Worm (Caenorhabditis elegans) whole organism, late embryonic: Measurements from ENCODE around the gene F35G2.5.

Experiments
- C38D4.7 ChIP-seq: fragments of 200-800 bp; sonication (Bioruptor generic); optimal IDR thresholded peaks from 2 replicates; lab custom pipeline; 2018; ENCODE audit warnings: mild to moderate bottlenecking, missing genetic modification characterization, moderate library complexity, missing compliant biosample characterization
- K02D7.2 ChIP-seq: sonication (generic microtip); optimal IDR thresholded peaks from 2 replicates; lab custom pipeline; 2017; ENCODE audit warnings: mild to moderate bottlenecking, missing genetic modification characterization, missing compliant biosample characterization
- K09A11.1 ChIP-seq: sonication (generic microtip); optimal IDR thresholded peaks from 2 replicates; lab custom pipeline; 2017; ENCODE audit warnings: antibody characterized with exemption, mild to moderate bottlenecking, missing genetic modification characterization, missing compliant biosample characterization; ENCODE audit not compliant: insufficient read depth
- T23F11.4 ChIP-seq: fragments of 200-800 bp; sonication (Bioruptor generic); optimal IDR thresholded peaks from 2 replicates; lab custom pipeline; 2018; ENCODE audit warnings: mild to moderate bottlenecking, missing genetic modification characterization, missing compliant biosample characterization
- Y22D7AL.16 ChIP-seq: sonication (generic microtip); optimal IDR thresholded peaks from 2 replicates; lab custom pipeline; 2016; ENCODE audit warnings: missing genetic modification characterization, missing compliant biosample characterization
- ahr-1 ChIP-seq: sonication (generic microtip); optimal IDR thresholded peaks from 2 replicates; lab custom pipeline; 2016; ENCODE audit warnings: missing genetic modification characterization, missing compliant biosample characterization
- ama-1 ChIP-seq: fragments of 150-350 bp; optimal IDR thresholded peaks from 2 replicates; lab custom pipeline; 2014
- ceh-18 ChIP-seq: sonication (generic microtip); optimal IDR thresholded peaks from 2 replicates; lab custom pipeline; 2016; ENCODE audit warnings: missing genetic modification characterization, missing compliant biosample characterization
- ceh-2 ChIP-seq: sonication (generic microtip); optimal IDR thresholded peaks from 2 replicates; lab custom pipeline; 2016; ENCODE audit warnings: missing genotype, missing genetic modification characterization, missing compliant biosample characterization
- ceh-22 ChIP-seq: sonication (generic microtip); optimal IDR thresholded peaks from 2 replicates; lab custom pipeline; 2017; ENCODE audit warnings: missing biosample characterization, missing genetic modification characterization
- ceh-24 ChIP-seq: sonication (generic microtip); optimal IDR thresholded peaks from 2 replicates; lab custom pipeline; 2016; ENCODE audit warnings: mild to moderate bottlenecking, missing genetic modification characterization, missing compliant biosample characterization
- ceh-30 ChIP-seq: fragments of 150-350 bp; optimal IDR thresholded peaks from 2 replicates; lab custom pipeline; 2014; ENCODE audit warnings: missing biosample characterization, missing genetic modification characterization
- ceh-48 ChIP-seq: sonication (generic microtip); optimal IDR thresholded peaks from 2 replicates; lab custom pipeline; 2016; ENCODE audit warnings: missing genetic modification characterization, inconsistent platforms, missing compliant biosample characterization
- ceh-9 ChIP-seq: sonication (generic microtip); optimal IDR thresholded peaks from 2 replicates; lab custom pipeline; 2016; ENCODE audit warnings: mild to moderate bottlenecking, missing genetic modification characterization, inconsistent platforms, missing compliant biosample characterization
- dve-1 ChIP-seq: sonication (generic microtip); optimal IDR thresholded peaks from 2 replicates; lab custom pipeline; 2017; ENCODE audit warnings: antibody characterized with exemption, mild to moderate bottlenecking, missing genetic modification characterization, missing compliant biosample characterization
- elt-4 ChIP-seq: sonication (generic microtip); optimal IDR thresholded peaks from 2 replicates; lab custom pipeline; 2016; ENCODE audit warnings: missing genetic modification characterization, missing compliant biosample characterization
- ets-4 ChIP-seq: sonication (generic microtip); optimal IDR thresholded peaks from 2 replicates; lab custom pipeline; 2016; ENCODE audit warnings: missing genetic modification characterization, missing compliant biosample characterization
- fkh-6 ChIP-seq: sonication (generic microtip); optimal IDR thresholded peaks from 2 replicates; lab custom pipeline; 2016; ENCODE audit warnings: missing genetic modification characterization, missing compliant biosample characterization
- gmeb-2 ChIP-seq: sonication (generic microtip); optimal IDR thresholded peaks from 2 replicates; lab custom pipeline; 2016; ENCODE audit warnings: missing genetic modification characterization, inconsistent platforms, missing compliant biosample characterization
- hlh-6 ChIP-seq: sonication (generic microtip); optimal IDR thresholded peaks from 2 replicates; lab custom pipeline; 2016; ENCODE audit warnings: missing genotype, missing genetic modification characterization, missing compliant biosample characterization
- hlh-8 ChIP-seq: sonication (generic microtip); optimal IDR thresholded peaks from 2 replicates; lab custom pipeline; 2016; ENCODE audit warnings: missing genotype, missing genetic modification characterization, missing compliant biosample characterization
- lim-6 ChIP-seq: sonication (generic microtip); optimal IDR thresholded peaks from 2 replicates; lab custom pipeline; 2016; ENCODE audit warnings: missing genetic modification characterization, missing compliant biosample characterization
- lin-11 ChIP-seq: fragments of 200-800 bp; sonication (Bioruptor generic); optimal IDR thresholded peaks from 2 replicates; lab custom pipeline; 2018; ENCODE audit warnings: mild to moderate bottlenecking, missing genetic modification characterization, missing compliant biosample characterization
- madf-2 ChIP-seq: sonication (generic microtip); optimal IDR thresholded peaks from 2 replicates; lab custom pipeline; 2017; ENCODE audit warnings: missing genetic modification characterization, missing compliant biosample characterization
- nhr-232 ChIP-seq: sonication (generic microtip); optimal IDR thresholded peaks from 2 replicates; lab custom pipeline; 2016; ENCODE audit warnings: missing genetic modification characterization, missing compliant biosample characterization
- pha-2 ChIP-seq: sonication (generic microtip); optimal IDR thresholded peaks from 2 replicates; lab custom pipeline; 2017; ENCODE audit warnings: mild to moderate bottlenecking, missing genetic modification characterization, missing compliant biosample characterization
- pha-4 ChIP-seq: fragments of 150-350 bp; optimal IDR thresholded peaks from 2 replicates; lab custom pipeline; 2018; ENCODE audit warnings: missing biosample characterization, missing genetic modification reagents, missing genetic modification characterization
- pros-1 ChIP-seq: fragments of 150-350 bp; optimal IDR thresholded peaks from 2 replicates; lab custom pipeline; 2014; ENCODE audit warnings: missing biosample characterization, missing genetic modification reagents, missing genetic modification characterization
- ref-2 ChIP-seq: sonication (generic microtip); optimal IDR thresholded peaks from 2 replicates; lab custom pipeline; 2016; ENCODE audit warnings: missing genetic modification characterization, missing compliant biosample characterization
- rnt-1 ChIP-seq: sonication (generic microtip); optimal IDR thresholded peaks from 2 replicates; lab custom pipeline; 2016; ENCODE audit warnings: missing genetic modification characterization, missing compliant biosample characterization
- sdc-2 ChIP-seq: sonication (generic microtip); optimal IDR thresholded peaks from 2 replicates; lab custom pipeline; 2016; ENCODE audit warnings: missing genotype, missing genetic modification characterization, missing compliant biosample characterization
- sox-2 ChIP-seq: fragments of 200-800 bp; sonication (Bioruptor generic); IDR thresholded peaks from 2 replicates; pipeline ENCODE4 v1.3.6; 2022; ENCODE audit warnings: missing genetic modification reagents, missing genetic modification characterization, missing compliant biosample characterization
- syd-9 ChIP-seq: sonication (generic microtip); optimal IDR thresholded peaks from 2 replicates; lab custom pipeline; 2016; ENCODE audit warnings: mild to moderate bottlenecking, missing genetic modification characterization, moderate library complexity, missing compliant biosample characterization
- tbx-2 ChIP-seq: sonication (generic microtip); optimal IDR thresholded peaks from 2 replicates; lab custom pipeline; 2016; ENCODE audit warnings: missing genetic modification characterization, missing compliant biosample characterization
- tbx-7 ChIP-seq: sonication (generic microtip); optimal IDR thresholded peaks from 2 replicates; lab custom pipeline; 2016; ENCODE audit warnings: missing genotype, missing genetic modification characterization, missing compliant biosample characterization
- ttx-3 ChIP-seq: sonication (generic microtip); optimal IDR thresholded peaks from 2 replicates; lab custom pipeline; 2016; ENCODE audit warnings: missing genetic modification reagents, missing genetic modification characterization, missing compliant biosample characterization
- unc-3 ChIP-seq, 2 experiments: fragments of 200-800 bp in 1 of 2; sonication (Bioruptor generic) in 1 of 2; sonication (generic microtip) in 1 of 2; conservative IDR thresholded peaks in 1 of 2; optimal IDR thresholded peaks in 1 of 2; 2 replicates each; pipeline versions ENCODE4 v1.3.6 to Lab custom; 2016 to 2022; ENCODE audit warnings: missing compliant biosample characterization in 2 of 2, missing genetic modification characterization in 2 of 2, missing genetic modification reagents in 1 of 2
- unc-42 ChIP-seq: sonication (generic microtip); optimal IDR thresholded peaks from 2 replicates; lab custom pipeline; 2016; ENCODE audit warnings: missing genotype, missing genetic modification characterization, missing compliant biosample characterization
- unc-55 ChIP-seq: sonication (generic microtip); optimal IDR thresholded peaks from 2 replicates; lab custom pipeline; 2017; ENCODE audit warnings: missing biosample characterization, missing genetic modification reagents, missing genetic modification characterization
- zip-5 ChIP-seq: sonication (generic microtip); optimal IDR thresholded peaks from 2 replicates; lab custom pipeline; 2016; ENCODE audit warnings: missing genetic modification characterization, missing compliant biosample characterization

Gene F35G2.5

DNA sequence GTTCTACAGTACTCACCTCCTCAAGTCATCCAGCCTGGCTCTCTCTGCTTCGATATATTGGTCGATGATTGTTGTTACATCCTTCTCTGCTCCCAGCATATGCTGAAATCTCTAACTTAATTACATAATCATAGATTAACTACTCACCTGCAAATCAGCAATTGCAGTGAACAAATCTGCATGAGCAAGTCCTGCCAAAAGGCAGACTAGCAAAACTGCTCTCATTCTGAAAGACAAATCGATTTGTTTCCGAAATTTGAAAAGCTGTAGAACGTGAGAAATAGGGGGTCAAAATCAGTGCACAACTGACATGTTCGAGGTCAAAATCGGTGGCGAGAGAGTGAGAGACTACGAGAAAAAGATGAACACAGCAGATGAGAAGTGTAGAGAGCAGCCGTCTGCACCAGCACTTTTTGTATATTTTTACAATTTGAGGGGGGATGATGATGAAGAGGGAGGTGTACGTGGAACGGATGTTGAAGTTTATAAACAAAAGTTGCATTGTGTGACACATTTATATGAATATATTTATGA lies 3.6 kb upstream of the F35G2.5 start, which contains the start of gene phy-2:
Gene phy-2, minus strand, starts transcription at position 226 of the 534 bp plus-strand sequence.
- TF ChIP-seq unc-55 (GFP tag; lab: Kevin White, UChicago), result peak; percentile 2
- TF ChIP-seq unc-42 (tag; lab: Kevin White, UChicago), result no peak
- TF ChIP-seq unc-3 (GFP tag; conservative IDR thresholded peaks at IDR 0.05; lab: Robert Waterston, UW), result 0 out of 2 replicates have a peak, but pooled peaks have one; percentile 10
- TF ChIP-seq unc-3 (tag; optimal IDR thresholded peaks at IDR 0.05; lab: Kevin White, UChicago), result no peak
- no peak for TF ChIP-seq lim-6 (tag; lab: Kevin White, UChicago)

DNA sequence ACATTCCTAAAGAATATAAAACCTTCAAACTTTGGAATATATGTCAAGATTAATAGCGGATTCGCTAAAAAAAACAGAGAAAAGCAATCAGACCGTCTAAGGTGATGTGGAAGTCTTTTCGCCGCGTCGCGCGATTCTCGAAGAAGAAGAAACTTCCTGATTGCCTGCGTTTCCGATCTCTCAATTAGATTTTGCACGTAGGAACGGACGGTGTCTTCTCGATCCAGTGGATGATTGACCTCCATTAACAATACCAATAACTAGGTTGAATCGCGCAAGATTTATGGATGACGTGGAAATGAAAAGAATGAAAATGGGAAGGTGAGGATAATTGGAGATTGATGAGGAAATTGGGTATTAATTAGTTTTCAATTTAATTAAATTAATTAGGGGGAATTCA lies 2.3 kb upstream of the F35G2.5 start:
- no peak for TF ChIP-seq gmeb-2
- no peak for TF ChIP-seq madf-2 (tag; lab: Kevin White, UChicago)
- TF ChIP-seq elt-4, result no peak
- no peak for TF ChIP-seq ceh-2 (tag; lab: Kevin White, UChicago)
- no peak for TF ChIP-seq pha-4 (tag; lab: Kevin White, UChicago)
- no peak for TF ChIP-seq unc-42 (tag; lab: Kevin White, UChicago)
- TF ChIP-seq lin-11 (tag; lab: Kevin White, UChicago), result no peak
- no peak for TF ChIP-seq ref-2 (tag; lab: Kevin White, UChicago)
- TF ChIP-seq ahr-1, result no peak
- no peak for TF ChIP-seq Y22D7AL.16 (tag; lab: Kevin White, UChicago)

DNA sequence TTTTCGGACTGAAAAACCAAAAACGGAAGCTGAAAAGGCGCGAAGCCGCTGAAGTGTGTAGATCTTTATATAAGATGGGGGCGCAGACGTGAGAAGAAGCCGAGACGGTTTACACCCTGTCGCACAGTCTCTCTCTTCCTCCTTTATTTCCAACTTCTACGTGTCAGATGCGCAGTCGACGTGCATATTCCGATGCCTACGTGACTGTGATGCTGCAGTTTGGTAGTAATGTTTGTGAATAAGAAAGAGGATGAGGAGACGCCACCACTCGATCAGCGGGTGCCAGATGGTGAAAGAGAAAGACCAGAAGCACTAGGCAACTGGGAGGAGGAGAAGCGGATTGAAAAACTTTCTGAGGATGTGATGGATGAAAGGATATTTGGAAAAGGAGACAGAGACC lies 1.2 kb upstream of the F35G2.5 start:
- no peak for TF ChIP-seq nhr-232 (tag; lab: Kevin White, UChicago)
- TF ChIP-seq ceh-18, result peak; percentile 1
- TF ChIP-seq, all 69 proteins: peak for 1

- TF ChIP-seq ama-1 (lab: Kevin White, UChicago) (no peak), Y22D7AL.16 (tag; lab: Kevin White, UChicago) (no peak), ttx-3 (tag; lab: Kevin White, UChicago) (no peak), ets-4 (no peak), K02D7.2 (tag; lab: Kevin White, UChicago) (no peak), T23F11.4 (no peak), ceh-18 (no peak)
Observed at ce11 chrIV:12227012-12227411, 7.6 kb downstream of the F35G2.5 start, which contains the start of gene mlt-3. Gene mlt-3 (minus strand): TSS chrIV:12227112.

DNA sequence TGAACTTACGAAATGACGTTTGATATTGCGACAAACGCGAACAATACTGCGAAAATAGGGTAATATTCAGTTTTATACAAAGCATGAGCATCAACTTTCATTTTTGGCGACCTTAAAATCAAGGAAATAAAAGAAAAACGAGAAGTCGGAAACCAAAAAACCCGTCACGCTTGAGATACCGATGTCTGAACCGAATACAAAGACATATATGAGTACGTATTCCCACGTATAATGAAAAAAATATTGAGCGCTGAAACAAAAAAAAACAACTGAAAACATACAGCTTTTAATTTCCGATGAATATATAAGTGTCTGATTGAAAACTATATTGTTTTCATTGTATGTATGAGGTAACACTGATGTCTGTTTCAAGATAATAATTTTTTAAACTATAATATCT lies 10.3 kb downstream of the F35G2.5 start, which contains the start of gene sre-18:
Gene sre-18, minus strand, starts transcription at position 101 of the 400 bp plus-strand sequence.
- TF ChIP-seq tbx-2 (tag; lab: Kevin White, UChicago) (no peak), sox-2 (GFP tag; lab: Robert Waterston, UW) (no peak), tbx-7 (tag; lab: Kevin White, UChicago) (no peak), pha-2 (tag; lab: Kevin White, UChicago) (no peak), lin-11 (tag; lab: Kevin White, UChicago) (no peak), hlh-6 (tag; lab: Kevin White, UChicago) (no peak), pros-1 (tag; lab: Kevin White, UChicago) (no peak), syd-9 (tag; lab: Kevin White, UChicago) (no peak), ceh-9 (tag; lab: Kevin White, UChicago) (no peak), madf-2 (tag; lab: Kevin White, UChicago) (no peak), ceh-30 (tag; lab: Kevin White, UChicago) (no peak), K09A11.1 (tag; lab: Kevin White, UChicago) (no peak), hlh-8 (no peak), ceh-2 (tag; lab: Kevin White, UChicago) (no peak), ama-1 (lab: Kevin White, UChicago) (no peak), unc-42 (tag; lab: Kevin White, UChicago) (no peak)

- TF ChIP-seq lin-11 (tag; lab: Kevin White, UChicago) (no peak), ttx-3 (tag; lab: Kevin White, UChicago) (no peak), sdc-2 (tag; lab: Kevin White, UChicago) (no peak), ceh-30 (tag; lab: Kevin White, UChicago) (no peak), sox-2 (GFP tag; lab: Robert Waterston, UW) (no peak), tbx-2 (tag; lab: Kevin White, UChicago) (no peak), zip-5 (no peak), ama-1 (lab: Kevin White, UChicago) (no peak), pha-2 (tag; lab: Kevin White, UChicago) (no peak), ceh-18 (no peak), ceh-24 (tag; lab: Kevin White, UChicago) (no peak), rnt-1 (tag; lab: Kevin White, UChicago) (no peak), ceh-48 (tag; lab: Kevin White, UChicago) (no peak), C38D4.7 (GFP tag; lab: Kevin White, UChicago) (no peak), fkh-6 (tag; lab: Kevin White, UChicago) (no peak), ceh-22 (tag; lab: Kevin White, UChicago) (no peak), ref-2 (tag; lab: Kevin White, UChicago) (no peak), dve-1 (tag; lab: Kevin White, UChicago) (no peak), hlh-8 (no peak)
Observed at ce11 chrIV:12236011-12236410, 16.6 kb downstream of the F35G2.5 start, which contains the start of gene sre-16. Gene sre-16 (minus strand): TSS chrIV:12236111.
